Fruit fly (Drosophila melanogaster) whole organism, prepupa: ENCODE measurements around the gene CG7329.

ENCODE experiments used
- CG10631 ChIP-seq: fragments of 200-800 bp; sonication (Bioruptor generic); optimal IDR thresholded peaks from 2 replicates; lab custom pipeline; 2016; ENCODE audit warnings: missing biosample characterization, missing genetic modification characterization
- CG10669 ChIP-seq: fragments of 200-800 bp; sonication (Bioruptor generic); optimal IDR thresholded peaks from 3 replicates; lab custom pipeline; 2018; ENCODE audit warnings: missing biosample characterization, mild to moderate bottlenecking, missing genetic modification characterization, moderate library complexity
- CG11294 ChIP-seq: fragments of 200-800 bp; sonication (Bioruptor generic); IDR thresholded peaks from 2 replicates; pipeline ENCODE4 v1.3.6; 2022; ENCODE audit warnings: missing biosample characterization, missing genetic modification characterization
- CG11762 ChIP-seq: fragments of 200-800 bp; sonication (Bioruptor generic); optimal IDR thresholded peaks from 3 replicates; lab custom pipeline; 2016; ENCODE audit warnings: missing biosample characterization, missing genetic modification characterization; ENCODE audit not compliant: insufficient read depth
- CG11902 ChIP-seq: fragments of 200-800 bp; sonication (Bioruptor generic); optimal IDR thresholded peaks from 3 replicates; lab custom pipeline; 2016; ENCODE audit warnings: missing biosample characterization, missing genetic modification characterization
- CG31627 ChIP-seq: fragments of 200-800 bp; sonication (Bioruptor generic); optimal IDR thresholded peaks from 3 replicates; lab custom pipeline; 2016; ENCODE audit warnings: missing biosample characterization, missing genetic modification characterization
- CG32006 ChIP-seq: fragments of 200-800 bp; sonication (Bioruptor generic); optimal IDR thresholded peaks from 3 replicates; lab custom pipeline; 2017; ENCODE audit warnings: missing biosample characterization, mild to moderate bottlenecking, missing genetic modification characterization
- CG34406 ChIP-seq: fragments of 200-800 bp; sonication (Bioruptor generic); optimal IDR thresholded peaks from 3 replicates; lab custom pipeline; 2016; ENCODE audit warnings: missing biosample characterization, missing genetic modification characterization
- CG3919 ChIP-seq: fragments of 200-800 bp; sonication (Bioruptor generic); optimal IDR thresholded peaks from 3 replicates; lab custom pipeline; 2016; ENCODE audit warnings: missing biosample characterization, missing genetic modification characterization
- CG4318 ChIP-seq: fragments of 200-800 bp; sonication (Bioruptor generic); optimal IDR thresholded peaks from 3 replicates; lab custom pipeline; 2017; ENCODE audit warnings: missing biosample characterization, mild to moderate bottlenecking, missing genetic modification characterization
- CG6808 ChIP-seq: fragments of 200-800 bp; sonication (Bioruptor generic); optimal IDR thresholded peaks from 3 replicates; lab custom pipeline; 2017; ENCODE audit warnings: missing biosample characterization, missing genetic modification characterization, mild to moderate bottlenecking, moderate library complexity, missing genetic modification reagents
- CG6854 ChIP-seq: fragments of 200-800 bp; sonication (Bioruptor generic); optimal IDR thresholded peaks from 2 replicates; lab custom pipeline; 2017; ENCODE audit warnings: missing biosample characterization, mild to moderate bottlenecking, missing genetic modification characterization
- CG7368 ChIP-seq: fragments of 200-800 bp; sonication (Bioruptor generic); optimal IDR thresholded peaks from 3 replicates; lab custom pipeline; 2016; ENCODE audit warnings: missing biosample characterization, missing genetic modification characterization
- CG8119 ChIP-seq: fragments of 200-800 bp; sonication (Bioruptor generic); IDR thresholded peaks from 3 replicates; pipeline ENCODE4 v1.3.6; 2022; ENCODE audit warnings: missing biosample characterization, missing genetic modification characterization
- CG8319 ChIP-seq: fragments of 200-800 bp; sonication (Bioruptor generic); optimal IDR thresholded peaks from 3 replicates; lab custom pipeline; 2016; ENCODE audit warnings: missing biosample characterization, missing genetic modification characterization
- CG9139 ChIP-seq: fragments of 200-800 bp; sonication (Bioruptor generic); optimal IDR thresholded peaks from 3 replicates; lab custom pipeline; 2017; ENCODE audit warnings: missing biosample characterization, mild to moderate bottlenecking, missing genetic modification characterization
- Eip75B ChIP-seq: fragments of 200-800 bp; sonication (Bioruptor generic); optimal IDR thresholded peaks from 3 replicates; lab custom pipeline; 2016; ENCODE audit warnings: missing biosample characterization, missing genetic modification characterization
- Eip78C ChIP-seq: fragments of 200-800 bp; sonication (Bioruptor generic); peaks from one replicate; lab custom pipeline; 2016; ENCODE audit warnings: missing biosample characterization, missing genetic modification characterization
- Eip93F ChIP-seq: fragments of 200-800 bp; sonication (Bioruptor generic); optimal IDR thresholded peaks from 2 replicates; lab custom pipeline; 2016; ENCODE audit warnings: missing biosample characterization, mild to moderate bottlenecking, missing genetic modification characterization
- Ets21C ChIP-seq: fragments of 200-800 bp; sonication (Bioruptor generic); optimal IDR thresholded peaks from 3 replicates; lab custom pipeline; 2016; ENCODE audit warnings: missing biosample characterization, missing genetic modification characterization
- Ets96B ChIP-seq: fragments of 200-800 bp; optimal IDR thresholded peaks from 2 replicates; lab custom pipeline; 2019; ENCODE audit warnings: missing biosample characterization, mild to moderate bottlenecking, missing genetic modification characterization, moderate library complexity
- Gug ChIP-seq: fragments of 200-800 bp; sonication (Bioruptor generic); IDR thresholded peaks from 2 replicates; pipeline ENCODE4 v1.3.6; 2022; ENCODE audit warnings: missing biosample characterization, missing genetic modification characterization
- Hr38 ChIP-seq: sonication (Bioruptor generic); optimal IDR thresholded peaks from 2 replicates; lab custom pipeline; 2016; ENCODE audit warnings: missing biosample characterization, missing genetic modification characterization
- Hr39 ChIP-seq: fragments of 200-800 bp; sonication (Bioruptor generic); optimal IDR thresholded peaks from 2 replicates; lab custom pipeline; 2016; ENCODE audit warnings: missing biosample characterization, missing genetic modification characterization
- Hr4 ChIP-seq: fragments of 200-800 bp; sonication (Bioruptor generic); optimal IDR thresholded peaks from 3 replicates; lab custom pipeline; 2016; ENCODE audit warnings: missing biosample characterization, missing genetic modification characterization
- Lpt ChIP-seq: fragments of 200-800 bp; sonication (Bioruptor generic); optimal IDR thresholded peaks from 3 replicates; lab custom pipeline; 2016; ENCODE audit warnings: missing biosample characterization, missing genetic modification characterization
- Met ChIP-seq: fragments of 200-800 bp; sonication (Bioruptor generic); optimal IDR thresholded peaks from 3 replicates; lab custom pipeline; 2016; ENCODE audit warnings: missing biosample characterization, missing genetic modification characterization
- OdsH ChIP-seq: fragments of 200-800 bp; sonication (Bioruptor generic); optimal IDR thresholded peaks from 3 replicates; lab custom pipeline; 2016; ENCODE audit warnings: missing biosample characterization, missing genetic modification characterization
- Smox ChIP-seq: fragments of 200-800 bp; sonication (Bioruptor generic); optimal IDR thresholded peaks from 3 replicates; lab custom pipeline; 2016; ENCODE audit warnings: missing biosample characterization, missing genetic modification characterization
- Sox14 ChIP-seq: fragments of 200-800 bp; sonication (Bioruptor generic); optimal IDR thresholded peaks from 3 replicates; lab custom pipeline; 2016; ENCODE audit warnings: missing biosample characterization, missing genetic modification characterization
- achi ChIP-seq: fragments of 200-800 bp; sonication (Bioruptor generic); optimal IDR thresholded peaks from 3 replicates; lab custom pipeline; 2016; ENCODE audit warnings: missing biosample characterization, missing genetic modification characterization
- acj6 ChIP-seq: fragments of 200-800 bp; sonication (Bioruptor generic); optimal IDR thresholded peaks from 3 replicates; lab custom pipeline; 2016; ENCODE audit warnings: missing biosample characterization, missing genetic modification characterization
- dsx ChIP-seq: fragments of 200-800 bp; optimal IDR thresholded peaks from 3 replicates; lab custom pipeline; 2019; ENCODE audit warnings: missing biosample characterization, mild to moderate bottlenecking, missing genetic modification characterization, moderate library complexity; ENCODE audit not compliant: poor library complexity, severe bottlenecking
- eg ChIP-seq: fragments of 200-800 bp; sonication (Bioruptor generic); IDR thresholded peaks from 3 replicates; pipeline ENCODE4 v1.3.6; 2022; ENCODE audit warnings: missing biosample characterization, missing genetic modification characterization
- esn ChIP-seq: fragments of 200-800 bp; sonication (Bioruptor generic); optimal IDR thresholded peaks from 2 replicates; lab custom pipeline; 2016; ENCODE audit warnings: missing biosample characterization, mild to moderate bottlenecking, missing genetic modification characterization, moderate library complexity
- fd59A ChIP-seq: fragments of 200-800 bp; sonication (Bioruptor generic); optimal IDR thresholded peaks from 2 replicates; lab custom pipeline; 2017; ENCODE audit warnings: missing biosample characterization, mild to moderate bottlenecking, missing genetic modification characterization, missing genetic modification reagents
- fd85E ChIP-seq: fragments of 200-800 bp; sonication (Bioruptor generic); optimal IDR thresholded peaks from 3 replicates; lab custom pipeline; 2016; ENCODE audit warnings: missing biosample characterization, missing genetic modification characterization
- fkh ChIP-seq: fragments of 200-800 bp; sonication (Bioruptor generic); optimal IDR thresholded peaks from 3 replicates; lab custom pipeline; 2017; ENCODE audit warnings: missing biosample characterization, mild to moderate bottlenecking, missing genetic modification characterization, moderate library complexity
- lz ChIP-seq: fragments of 200-800 bp; sonication (Bioruptor generic); optimal IDR thresholded peaks from 3 replicates; lab custom pipeline; 2016; ENCODE audit warnings: missing biosample characterization, missing genetic modification characterization
- net ChIP-seq: fragments of 200-800 bp; sonication (Bioruptor generic); optimal IDR thresholded peaks from 3 replicates; lab custom pipeline; 2016; ENCODE audit warnings: missing biosample characterization, missing genetic modification characterization
- salr ChIP-seq, 2 experiments: fragments of 200-800 bp; sonication (Bioruptor generic); optimal IDR thresholded peaks; 3 replicates each; lab custom pipeline; 2016 to 2018; ENCODE audit warnings: missing biosample characterization in 2 of 2, missing genetic modification characterization in 2 of 2, mild to moderate bottlenecking in 1 of 2
- spab ChIP-seq: fragments of 200-800 bp; sonication (Bioruptor generic); optimal IDR thresholded peaks from 2 replicates; lab custom pipeline; 2017; ENCODE audit warnings: missing biosample characterization, mild to moderate bottlenecking, missing genetic modification characterization, missing genetic modification reagents
- ss ChIP-seq, 2 experiments: fragments of 200-800 bp; sonication (Bioruptor generic); optimal IDR thresholded peaks; 2 replicates in 1 of 2; 3 replicates in 1 of 2; lab custom pipeline; 2017 to 2018; ENCODE audit warnings: mild to moderate bottlenecking in 2 of 2, missing biosample characterization in 2 of 2, missing genetic modification characterization in 2 of 2, moderate library complexity in 1 of 2
- svp ChIP-seq: fragments of 200-800 bp; sonication (Bioruptor generic); peaks from one replicate; lab custom pipeline; 2016; ENCODE audit warnings: missing biosample characterization, missing genetic modification characterization
- topi ChIP-seq: fragments of 200-800 bp; sonication (Bioruptor generic); optimal IDR thresholded peaks from 3 replicates; lab custom pipeline; 2016; ENCODE audit warnings: missing biosample characterization, missing genetic modification characterization
- vri ChIP-seq: fragments of 200-800 bp; sonication (Bioruptor generic); optimal IDR thresholded peaks from 3 replicates; lab custom pipeline; 2016; ENCODE audit warnings: missing biosample characterization, mild to moderate bottlenecking, missing genetic modification characterization

The CG7329 gene

dm6 chr2L:10665603-10666002 is 27.3 kb upstream of the CG7329 start (continued):
- TF ChIP-seq topi (GFP tag; lab: Kevin White, UChicago) = peak; percentile 54
- TF ChIP-seq spab (GFP tag; lab: Kevin White, UChicago) = peak; percentile 43
- peak; percentile 54 for TF ChIP-seq fkh (GFP tag; lab: Kevin White, UChicago)
- peak; percentile 17 for TF ChIP-seq CG6808 (GFP tag; lab: Kevin White, UChicago)
- peak; percentile 82 for TF ChIP-seq Gug (GFP tag; lab: Robert Waterston, UW)
- TF ChIP-seq Sox14 (GFP tag; lab: Kevin White, UChicago) = peak; percentile 76
- peak; percentile 78 for TF ChIP-seq net (GFP tag; lab: Kevin White, UChicago)
- peak; percentile 68 for TF ChIP-seq svp (GFP tag; lab: Kevin White, UChicago)
- peak; percentile 87 for TF ChIP-seq CG32006
- TF ChIP-seq Eip93F (GFP tag; lab: Kevin White, UChicago) = no peak
- peak; percentile 75 for TF ChIP-seq CG10669 (GFP tag; lab: Kevin White, UChicago)
- peak; percentile 67 for TF ChIP-seq Hr39 (GFP tag; lab: Kevin White, UChicago)
- TF ChIP-seq achi (GFP tag; lab: Kevin White, UChicago) = peak; percentile 80
- TF ChIP-seq fd85E (GFP tag; lab: Kevin White, UChicago) = no peak
- peak; percentile 56 for TF ChIP-seq fd59A
- peak; percentile 72 for TF ChIP-seq CG11294 (GFP tag; lab: Robert Waterston, UW)
- TF ChIP-seq CG7368 (GFP tag; lab: Kevin White, UChicago) = peak; percentile 72
- peak; percentile 55 for TF ChIP-seq esn (GFP tag; lab: Kevin White, UChicago)
- peak; percentile 61 for TF ChIP-seq dsx
- peak; percentile 71 for TF ChIP-seq CG34406
- TF ChIP-seq eg = peak; percentile 90

- no peak for TF ChIP-seq vri (GFP tag; lab: Kevin White, UChicago)
- peak; percentile 72 for TF ChIP-seq OdsH (GFP tag; lab: Kevin White, UChicago)
- no peak for TF ChIP-seq Hr39 (GFP tag; lab: Kevin White, UChicago)
- no peak for TF ChIP-seq CG8319 (GFP tag; lab: Kevin White, UChicago)
- no peak for TF ChIP-seq Smox (GFP tag; lab: Kevin White, UChicago)
- peak; percentile 88 for TF ChIP-seq CG4318 (GFP tag; lab: Kevin White, UChicago)
- TF ChIP-seq CG6808 (GFP tag; lab: Kevin White, UChicago) = peak; percentile 31
- TF ChIP-seq CG10669 (GFP tag; lab: Kevin White, UChicago) = peak; percentile 47
- TF ChIP-seq CG6854 = no peak
- TF ChIP-seq Eip75B = peak; percentile 50
- peak; percentile 18 for TF ChIP-seq fd59A
- peak; percentile 50 for TF ChIP-seq CG7368 (GFP tag; lab: Kevin White, UChicago)
- peak; percentile 28 for TF ChIP-seq fkh (GFP tag; lab: Kevin White, UChicago)
- TF ChIP-seq CG34406 = peak; percentile 43
- TF ChIP-seq Lpt (GFP tag; lab: Kevin White, UChicago) = peak; percentile 89
- TF ChIP-seq achi (GFP tag; lab: Kevin White, UChicago) = peak; percentile 80
- TF ChIP-seq svp (GFP tag; lab: Kevin White, UChicago) = peak; percentile 40
- TF ChIP-seq CG11902 = no peak
- TF ChIP-seq CG11294 (GFP tag; lab: Robert Waterston, UW) = peak; percentile 70
- peak; percentile 93 for TF ChIP-seq eg
- TF ChIP-seq salr (GFP tag; optimal IDR thresholded peaks at IDR 0.05; lab: Kevin White, UChicago) = peak in 1 of 2 experiments; percentile 89
- peak; percentile 9 to 39 for TF ChIP-seq ss (GFP tag; optimal IDR thresholded peaks at IDR 0.05; lab: Kevin White, UChicago)
- TF ChIP-seq Eip93F (GFP tag; lab: Kevin White, UChicago) = no peak
- no peak for TF ChIP-seq CG31627 (GFP tag; lab: Kevin White, UChicago)
- no peak for TF ChIP-seq Hr38 (GFP tag; lab: Kevin White, UChicago)
- TF ChIP-seq Hr4 = peak; percentile 82
- TF ChIP-seq Ets96B (tag; lab: Kevin White, UChicago) = peak; percentile 76
- TF ChIP-seq CG11762 (GFP tag; lab: Kevin White, UChicago) = peak; percentile 42
- TF ChIP-seq CG9139 (GFP tag; lab: Kevin White, UChicago) = no peak
- TF ChIP-seq CG10631 (GFP tag; lab: Kevin White, UChicago) = peak; percentile 77
- no peak for TF ChIP-seq Ets21C (GFP tag; lab: Kevin White, UChicago)
- no peak for TF ChIP-seq lz
- peak; percentile 88 for TF ChIP-seq Eip78C
- TF ChIP-seq CG3919 (GFP tag; lab: Kevin White, UChicago) = peak; percentile 76
- peak; percentile 69 for TF ChIP-seq acj6 (GFP tag; lab: Kevin White, UChicago)
- TF ChIP-seq esn (GFP tag; lab: Kevin White, UChicago) = peak; percentile 2
- peak; percentile 94 for TF ChIP-seq CG32006
- TF ChIP-seq net (GFP tag; lab: Kevin White, UChicago) = peak; percentile 76
- peak; percentile 96 for TF ChIP-seq CG8119 (GFP tag; lab: Robert Waterston, UW)
- TF ChIP-seq Met (GFP tag; lab: Kevin White, UChicago) = peak; percentile 8
These were observed 23.4 kb upstream of the CG7329 start, which contains the start of gene CG31871 for dm6 chr2L:10661490-10662240. TSS of gene CG31871 (plus strand) at chr2L:10662081.
